Fruit fly (Drosophila melanogaster): ENCODE results near the gene CG33648.
A peak's percentile ranks its signal among the peaks of the same experiment; 100 is the strongest.

Gene CG33648

DNA sequence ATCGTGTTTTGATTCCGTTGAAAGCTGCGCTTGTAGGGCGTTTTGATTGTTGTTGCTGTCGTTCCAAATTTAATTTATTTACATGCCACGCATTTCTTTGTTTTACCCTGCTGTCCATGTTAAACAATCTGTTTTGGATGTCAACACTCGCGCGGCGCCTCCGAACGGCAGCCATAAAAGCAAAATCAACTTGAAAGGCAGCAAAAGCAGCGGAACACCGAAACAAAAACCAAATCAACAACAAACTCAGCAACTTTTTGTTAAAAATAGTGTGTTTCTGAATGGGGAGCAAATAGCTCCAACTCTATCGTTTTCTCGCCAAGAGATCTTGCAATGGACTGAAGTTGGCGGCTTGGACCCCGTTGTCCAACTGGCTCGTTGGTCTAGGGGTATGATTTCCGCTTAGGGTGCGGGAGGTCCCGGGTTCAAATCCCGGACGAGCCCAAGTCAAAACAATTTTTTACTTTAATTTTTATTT, 28.6 kb upstream of the CG33648 start:
- TF ChIP-seq sob (GFP tag; IDR thresholded peaks at IDR 0.05) (peak; percentile 54), ac (GFP tag; optimal IDR thresholded peaks at IDR 0.05) (no peak), stc (GFP tag; IDR thresholded peaks at IDR 0.05) (0 out of 2 replicates have a peak, but pooled peaks have one; percentile 23), Stat92E (GFP tag; optimal IDR thresholded peaks at IDR 0.05) (no peak), chm (GFP tag; IDR thresholded peaks at IDR 0.05) (peak; percentile 54; the same call in 1 of the 2 replicates), CG10565 (GFP tag; optimal IDR thresholded peaks at IDR 0.05) (no peak), CG8290 (GFP tag; optimal IDR thresholded peaks at IDR 0.05) (no peak), CG8290 (tag; optimal IDR thresholded peaks at IDR 0.05) (peak in 1 of 2 experiments; percentile 44), BtbVII (GFP tag; optimal IDR thresholded peaks at IDR 0.05) (no peak), vnd (GFP tag; IDR thresholded peaks at IDR 0.05; ENCODE audit: partially characterized antibody) (peak; percentile 68; the same call in 2 of the 3 replicates), vvl (GFP tag; IDR thresholded peaks at IDR 0.05) (peak; percentile 53), twi (tag; optimal IDR thresholded peaks at IDR 0.05) (peak; percentile 2), Meics (GFP tag; optimal IDR thresholded peaks at IDR 0.05) (peak; percentile 19), CG34224 (GFP tag; IDR thresholded peaks at IDR 0.05; ENCODE audit: partially characterized antibody) (0 out of 3 replicates have a peak, but pooled peaks have one; percentile 33), CG4360 (GFP tag; IDR thresholded peaks at IDR 0.05) (peak; percentile 47), CkIIα-i1 (GFP tag; IDR thresholded peaks at IDR 0.05) (no peak), CG9437 (GFP tag; optimal IDR thresholded peaks at IDR 0.05) (no peak), tna (GFP tag; IDR thresholded peaks at IDR 0.05; ENCODE audit: partially characterized antibody) (peak; percentile 61), dmrt99B (tag; optimal IDR thresholded peaks at IDR 0.05) (peak; percentile 5), CG7963 (GFP tag; IDR thresholded peaks at IDR 0.05; ENCODE audit: partially characterized antibody) (peak; percentile 73), HmgD (GFP tag; optimal IDR thresholded peaks at IDR 0.05) (no peak), gsb-n (tag; optimal IDR thresholded peaks at IDR 0.05) (peak; percentile 19), inv (GFP tag; IDR thresholded peaks at IDR 0.05; ENCODE audit: partially characterized antibody) (peak; percentile 40; the same call in 1 of the 2 replicates), jigr1 (GFP tag; IDR thresholded peaks at IDR 0.05) (no peak), HmgZ (tag; optimal IDR thresholded peaks at IDR 0.05) (peak; percentile 6), CG16813 (GFP tag; IDR thresholded peaks at IDR 0.05; ENCODE audit: partially characterized antibody) (peak; percentile 79), cg (GFP tag; optimal IDR thresholded peaks at IDR 0.05) (no peak), CG6175 (GFP tag; IDR thresholded peaks at IDR 0.05) (peak; percentile 74; the same call in 2 of the 3 replicates), knrl (GFP tag; IDR thresholded peaks at IDR 0.05; ENCODE audit: partially characterized antibody) (peak; percentile 53; the same call in 1 of the 3 replicates), CG32767 (GFP tag; IDR thresholded peaks at IDR 0.05) (peak; percentile 38; the same call in 1 of the 2 replicates), oc (tag; optimal IDR thresholded peaks at IDR 0.05) (peak; percentile 25), B-H2 (GFP tag; optimal IDR thresholded peaks at IDR 0.05) (no peak), CHES-1-like (GFP tag; optimal IDR thresholded peaks at IDR 0.05) (peak; percentile 20), ftz-f1 (GFP tag; optimal IDR thresholded peaks at IDR 0.05) (no peak), CG13287 (GFP tag; IDR thresholded peaks at IDR 0.05; ENCODE audit: partially characterized antibody) (peak; percentile 42; the same call in 1 of the 2 replicates), CG11695 (GFP tag; IDR thresholded peaks at IDR 0.05) (no peak), hb (GFP tag; IDR thresholded peaks at IDR 0.05; ENCODE audit: partially characterized antibody) (0 out of 3 replicates have a peak, but pooled peaks have one; percentile 56), unpg (GFP tag; optimal IDR thresholded peaks at IDR 0.05) (peak; percentile 5), Fer1 (GFP tag; optimal IDR thresholded peaks at IDR 0.05) (no peak), corto (GFP tag; optimal IDR thresholded peaks at IDR 0.05) (no peak), ato (GFP tag; IDR thresholded peaks at IDR 0.05; ENCODE audit: partially characterized antibody) (peak; percentile 72; the same call in 1 of the 2 replicates), dm (GFP tag; optimal IDR thresholded peaks at IDR 0.05) (no peak), mirr (GFP tag; optimal IDR thresholded peaks at IDR 0.05) (peak; percentile 7), scrt (GFP tag; optimal IDR thresholded peaks at IDR 0.05) (no peak), E2f2 (GFP tag; IDR thresholded peaks at IDR 0.05) (peak; percentile 24; the same call in 1 of the 2 replicates), gce (GFP tag; IDR thresholded peaks at IDR 0.05) (0 out of 3 replicates have a peak, but pooled peaks have one; percentile 34), kay (GFP tag; optimal IDR thresholded peaks at IDR 0.05) (no peak), nerfin-2 (GFP tag; IDR thresholded peaks at IDR 0.05; ENCODE audit: partially characterized antibody) (peak; percentile 70)

Measured in whole organism, embryonic.